Fruit fly (Drosophila melanogaster) whole organism, larva: Measurements from ENCODE around the gene CG42869.
"Not testable (repeated sequence)": the region's sequence is repeated elsewhere in the genome, so short reads cannot be mapped to it uniquely, and the experiment has no call there.

ENCODE experiments used
- noc ChIP-seq: fragments of 200-800 bp; sonication (Bioruptor generic); optimal IDR thresholded peaks from 3 replicates; lab custom pipeline; 2019; ENCODE audit warnings: missing biosample characterization, mild to moderate bottlenecking, missing genetic modification characterization, moderate library complexity

Gene CG42869

dm6 chr3R:21739750-21740319, 3.2 kb upstream of the CG42869 start, which contains the start of gene CG5849:
Gene CG5849, plus strand, starts transcription at chr3R:21740105.
- TF ChIP-seq noc = peak; percentile 30

dm6 chr3R:21739010-21739409, 2.4 kb upstream of the CG42869 start, which contains the start of gene CG34034:
Gene CG34034, minus strand, starts transcription at chr3R:21739110.
- TF ChIP-seq noc = no peak

DNA sequence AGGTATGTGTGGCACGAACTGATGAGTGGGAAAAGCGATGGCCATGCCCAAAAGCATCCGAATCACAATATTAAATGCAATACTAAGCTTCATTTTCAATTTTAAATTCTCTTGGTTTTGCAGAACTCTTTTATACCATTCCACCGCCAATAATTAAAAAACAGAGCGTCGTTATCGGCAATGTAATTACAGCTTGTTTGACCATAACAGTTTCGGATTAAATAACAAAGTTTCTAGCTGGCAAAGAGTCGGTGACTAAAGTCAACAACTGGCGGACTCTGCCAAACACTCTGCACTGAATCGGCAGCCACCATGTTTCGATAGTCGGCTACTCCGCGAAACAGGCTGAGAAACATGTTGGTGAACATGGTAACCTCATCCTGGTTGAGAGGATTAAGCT, 615 bp upstream of the CG42869 start, which contains the start of gene CG42870:
Gene CG42870, minus strand, starts transcription at position 101 of the 400 bp plus-strand sequence.
- no peak for TF ChIP-seq noc

dm6 chr3R:21736196-21736595, 453 bp downstream of the CG42869 start, which contains the start of gene Sfp93F:
Gene Sfp93F, minus strand, starts transcription at chr3R:21736296.
- TF ChIP-seq noc = not testable (repeated sequence)

DNA sequence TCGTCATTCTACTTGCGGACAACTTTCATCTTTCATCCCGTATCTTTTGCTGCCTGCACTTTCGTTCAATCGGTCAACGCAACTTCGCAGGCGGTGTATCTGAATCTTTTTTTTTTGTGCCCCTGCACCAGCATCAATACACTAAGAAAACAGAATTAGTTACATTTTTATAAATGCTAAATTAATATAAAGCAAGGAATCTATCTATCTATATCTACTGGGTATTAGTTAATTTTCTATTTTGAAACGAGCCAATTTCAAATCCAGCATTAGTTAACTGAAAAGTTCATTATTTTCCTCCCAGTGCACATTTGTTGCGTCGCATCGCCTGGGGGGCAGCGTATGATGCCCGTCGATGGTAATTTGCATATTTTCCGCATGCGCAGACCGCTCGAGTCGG, 3.7 kb downstream of the CG42869 start:
- TF ChIP-seq noc = no peak

DNA sequence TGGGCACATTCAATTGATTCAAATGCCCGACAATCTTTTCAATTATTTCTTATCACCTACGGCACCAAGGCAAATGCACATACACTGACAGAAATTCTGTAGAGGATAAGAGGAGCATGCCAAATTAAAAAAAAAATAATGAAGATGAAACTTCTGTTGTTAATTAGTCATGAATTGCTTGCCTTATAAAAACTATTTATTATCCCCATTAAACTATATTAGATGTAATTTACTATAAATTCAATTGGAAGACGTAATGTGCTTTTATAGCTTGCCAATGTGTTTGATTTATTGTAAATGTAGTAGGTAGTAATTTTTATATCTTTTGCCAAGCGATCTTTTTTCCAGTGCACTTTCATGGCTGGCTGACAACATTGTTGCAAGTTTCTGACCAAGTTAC, 5.0 kb downstream of the CG42869 start:
- no peak for TF ChIP-seq noc

dm6 chr3R:21730955-21731354, 5.7 kb downstream of the CG42869 start:
- no peak for TF ChIP-seq noc

DNA sequence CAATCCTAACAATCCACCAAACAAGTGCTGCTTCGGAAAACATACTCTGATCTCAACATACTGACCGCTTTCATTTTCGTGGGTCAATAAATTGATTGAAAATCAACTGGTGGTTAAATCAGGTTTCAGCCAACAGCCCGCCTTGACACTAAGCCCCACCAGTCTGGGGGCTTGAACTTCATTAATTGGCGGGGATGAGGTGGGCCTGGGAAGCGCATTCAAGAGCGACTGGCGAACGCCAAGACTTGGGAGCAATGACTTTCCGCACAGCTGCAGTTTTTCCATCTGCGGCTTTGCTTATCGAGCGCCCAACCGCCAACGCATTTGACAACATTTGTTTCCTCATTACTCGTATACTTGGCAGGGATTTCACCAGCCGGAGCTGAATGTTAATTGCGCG, 10.1 kb downstream of the CG42869 start:
- TF ChIP-seq noc = no peak

- TF ChIP-seq noc = no peak
These were observed 14.2 kb downstream of the CG42869 start for dm6 chr3R:21722457-21722856.

DNA sequence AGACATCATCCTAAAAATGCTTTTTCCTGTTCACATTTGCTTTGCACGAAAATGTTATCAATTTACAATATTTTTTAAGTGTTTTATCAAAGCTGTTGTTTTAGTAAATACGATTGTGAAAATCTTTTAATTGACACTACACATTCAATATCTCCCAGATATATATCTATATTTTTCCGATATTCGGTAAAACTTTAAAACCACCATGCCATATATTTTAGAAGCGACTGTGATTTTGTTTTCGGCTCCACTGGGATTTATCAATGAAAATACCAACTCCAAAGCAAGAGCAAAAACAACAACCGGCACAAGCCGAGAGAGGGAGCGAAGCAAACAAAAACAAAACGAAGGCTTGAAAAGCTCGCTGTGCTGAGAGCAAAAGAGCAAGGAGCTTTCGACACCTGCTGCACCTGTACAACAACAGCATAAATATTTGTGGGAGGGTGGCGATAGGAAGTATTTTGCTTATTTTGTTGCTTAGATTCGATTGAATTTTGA, 16.7 kb downstream of the CG42869 start:
- peak; percentile 19 for TF ChIP-seq noc

- no peak for TF ChIP-seq noc
These were observed 17.2 kb downstream of the CG42869 start, which contains the start of gene CG31176 for dm6 chr3R:21719420-21719933. Gene CG31176, minus strand, starts transcription at chr3R:21719660.

DNA sequence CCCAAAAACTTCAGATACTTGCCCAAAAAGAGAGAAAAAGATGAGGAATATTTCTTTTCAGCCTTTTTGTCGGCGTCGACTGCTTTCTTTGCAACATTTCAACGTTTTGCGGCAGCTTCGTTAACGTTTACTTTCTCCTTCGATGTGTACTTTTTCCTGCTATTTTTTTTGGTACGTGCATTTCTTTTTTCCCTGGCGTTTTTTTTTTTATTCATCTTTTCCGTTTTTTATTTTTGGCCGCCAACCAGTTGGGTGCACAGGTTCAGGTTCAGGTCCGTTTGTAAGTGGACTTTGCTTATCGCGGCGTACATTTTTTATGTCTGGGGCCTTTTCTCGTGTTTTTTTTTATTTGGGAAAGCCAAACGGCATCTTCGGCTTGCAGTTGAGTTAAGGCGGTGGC, 32.2 kb downstream of the CG42869 start:
- TF ChIP-seq noc = no peak

DNA sequence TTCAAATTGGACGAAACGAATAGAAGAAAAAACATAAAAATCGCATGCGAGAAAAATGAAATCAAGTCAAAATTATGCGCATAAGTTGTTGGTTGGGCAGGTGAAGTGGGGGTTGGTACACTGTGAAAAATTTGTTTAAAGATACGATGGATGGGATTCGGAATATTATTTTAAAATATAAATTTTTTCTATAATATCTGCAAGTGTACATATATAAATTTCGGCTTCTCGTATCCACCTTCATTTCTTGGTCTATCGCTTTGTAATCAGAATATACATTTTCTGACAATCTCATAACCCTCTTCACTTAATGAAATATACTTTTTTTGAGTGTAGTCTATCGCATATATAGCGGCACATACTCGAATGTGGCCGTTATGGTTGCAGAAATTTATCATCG, 33.3 kb downstream of the CG42869 start:
- no peak for TF ChIP-seq noc

DNA sequence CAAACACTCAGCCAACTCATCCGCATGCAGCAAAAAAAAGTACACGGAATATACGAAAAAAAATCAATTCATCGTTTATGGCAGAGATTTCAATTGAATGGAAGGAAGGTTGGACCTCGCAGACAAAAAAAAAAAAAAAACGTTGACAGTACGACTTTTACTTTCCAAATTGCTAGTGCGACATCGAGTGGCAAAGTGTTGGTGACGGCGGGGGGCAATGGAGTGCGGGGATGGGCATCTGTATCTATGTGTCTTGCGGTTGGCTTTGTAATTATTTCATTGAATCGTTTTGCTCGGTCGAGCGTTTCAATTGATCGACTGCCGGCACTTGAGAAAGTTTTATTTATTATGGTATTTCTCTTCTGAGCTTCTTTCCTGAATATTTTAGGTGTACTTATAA, 35.1 kb downstream of the CG42869 start:
- no peak for TF ChIP-seq noc

DNA sequence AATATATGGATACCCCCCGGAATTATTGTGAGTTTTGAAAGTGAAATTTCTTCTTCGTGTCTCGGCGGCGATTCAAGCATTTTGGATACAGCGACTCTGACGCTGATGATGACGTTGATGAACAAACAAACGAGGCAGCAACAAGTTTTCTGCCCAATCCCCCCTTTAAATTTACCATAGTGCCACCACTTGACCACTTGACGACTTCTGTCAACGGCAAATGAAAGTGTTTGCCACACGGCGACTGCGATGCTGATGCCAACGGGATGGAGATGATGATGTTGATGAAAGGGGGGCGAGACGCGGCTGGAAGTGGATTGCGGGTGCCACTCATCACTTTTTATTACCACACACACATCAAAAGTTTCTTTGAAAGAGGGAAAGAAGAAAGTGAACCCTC, 36.2 kb downstream of the CG42869 start:
- no peak for TF ChIP-seq noc

- TF ChIP-seq noc = peak; percentile 25
These were observed 37.8 kb downstream of the CG42869 start for dm6 chr3R:21698895-21699300.

- no peak for TF ChIP-seq noc
These were observed 43.5 kb downstream of the CG42869 start for dm6 chr3R:21693110-21693672.

- no peak for TF ChIP-seq noc
These were observed 45.5 kb downstream of the CG42869 start for dm6 chr3R:21691114-21691513.
